Fruit fly (Drosophila melanogaster): ENCODE data around the gene CG14252.

Gene CG14252

dm6 chr3R:26963747-26964174 is 18.4 kb downstream of the CG14252 start:
- no peak for TF ChIP-seq ovo (GFP tag; optimal IDR thresholded peaks at IDR 0.05)
- peak; percentile 41 for TF ChIP-seq Clk (GFP tag; optimal IDR thresholded peaks at IDR 0.05)
- TF ChIP-seq CG7045 (GFP tag; optimal IDR thresholded peaks at IDR 0.05), result peak; percentile 85
- TF ChIP-seq CG1620 (GFP tag; optimal IDR thresholded peaks at IDR 0.05), result no peak
- no peak for TF ChIP-seq Crg-1 (GFP tag; optimal IDR thresholded peaks at IDR 0.05)
- peak; percentile 71 for TF ChIP-seq CG33017 (tag; optimal IDR thresholded peaks at IDR 0.05)
- peak; percentile 8 for TF ChIP-seq CG11617 (GFP tag; optimal IDR thresholded peaks at IDR 0.05)
- TF ChIP-seq toe (GFP tag; optimal IDR thresholded peaks at IDR 0.05), result peak; percentile 55
- TF ChIP-seq CG5204 (GFP tag; optimal IDR thresholded peaks at IDR 0.05), result no peak
- peak; percentile 80 for TF ChIP-seq CG12768 (GFP tag; optimal IDR thresholded peaks at IDR 0.05)
- TF ChIP-seq CG14711 (tag; optimal IDR thresholded peaks at IDR 0.05), result peak; percentile 73
- peak; percentile 28 for TF ChIP-seq cic (GFP tag; optimal IDR thresholded peaks at IDR 0.05)
- TF ChIP-seq kay (GFP tag; ENCODE audit: borderline replicate concordance), result no peak
- no peak for TF ChIP-seq pad (GFP tag; optimal IDR thresholded peaks at IDR 0.05)
- no peak for TF ChIP-seq cnc (optimal IDR thresholded peaks at IDR 0.05)
- peak; percentile 45 for TF ChIP-seq CG7101 (tag; optimal IDR thresholded peaks at IDR 0.05)
- no peak for TF ChIP-seq Hr96 (GFP tag; optimal IDR thresholded peaks at IDR 0.05)

dm6 chr3R:26964452-26965133 is 19.3 kb downstream of the CG14252 start, which contains the start of gene Tsp97E:
Gene Tsp97E, minus strand, starts transcription at chr3R:26964817.
- TF ChIP-seq pad (GFP tag; optimal IDR thresholded peaks at IDR 0.05), result no peak
- TF ChIP-seq bab1 (GFP tag; optimal IDR thresholded peaks at IDR 0.05), result peak; percentile 54
- TF ChIP-seq cnc (optimal IDR thresholded peaks at IDR 0.05), result no peak
- TF ChIP-seq CG33017 (tag; optimal IDR thresholded peaks at IDR 0.05), result peak; percentile 10
- TF ChIP-seq CG14711 (tag; optimal IDR thresholded peaks at IDR 0.05), result peak; percentile 15

dm6 chr3R:26966385-26966784 is 21.1 kb downstream of the CG14252 start, which contains the start of gene Gr97a:
Gene Gr97a, minus strand, starts transcription at chr3R:26966485.
- TF ChIP-seq CG7045 (GFP tag; optimal IDR thresholded peaks at IDR 0.05) (no peak), Clk (GFP tag; optimal IDR thresholded peaks at IDR 0.05) (no peak), pad (GFP tag; optimal IDR thresholded peaks at IDR 0.05) (no peak), cnc (optimal IDR thresholded peaks at IDR 0.05) (no peak), CG7101 (tag; optimal IDR thresholded peaks at IDR 0.05) (no peak), Hr96 (GFP tag; optimal IDR thresholded peaks at IDR 0.05) (no peak), bab1 (GFP tag; optimal IDR thresholded peaks at IDR 0.05) (no peak), Crg-1 (GFP tag; optimal IDR thresholded peaks at IDR 0.05) (no peak), cic (GFP tag; optimal IDR thresholded peaks at IDR 0.05) (no peak), Mnt (GFP tag; optimal IDR thresholded peaks at IDR 0.05) (no peak), kay (GFP tag; ENCODE audit: borderline replicate concordance) (no peak), ovo (GFP tag; optimal IDR thresholded peaks at IDR 0.05) (no peak), CG12768 (GFP tag; optimal IDR thresholded peaks at IDR 0.05) (no peak), tj (GFP tag; optimal IDR thresholded peaks at IDR 0.05) (no peak), CG5204 (GFP tag; optimal IDR thresholded peaks at IDR 0.05) (no peak), CG33017 (tag; optimal IDR thresholded peaks at IDR 0.05) (no peak), toe (GFP tag; optimal IDR thresholded peaks at IDR 0.05) (no peak), CG1620 (GFP tag; optimal IDR thresholded peaks at IDR 0.05) (no peak), CG11617 (GFP tag; optimal IDR thresholded peaks at IDR 0.05) (no peak), CG14711 (tag; optimal IDR thresholded peaks at IDR 0.05) (no peak)

dm6 chr3R:26966794-26967323 is 21.5 kb downstream of the CG14252 start, which contains the start of gene CG5521:
Gene CG5521, plus strand, starts transcription at chr3R:26966930.
- TF ChIP-seq CG33017 (tag; optimal IDR thresholded peaks at IDR 0.05) (no peak), CG11617 (GFP tag; optimal IDR thresholded peaks at IDR 0.05) (peak; percentile 0), bab1 (GFP tag; optimal IDR thresholded peaks at IDR 0.05) (peak; percentile 10), toe (GFP tag; optimal IDR thresholded peaks at IDR 0.05) (no peak), tj (GFP tag; optimal IDR thresholded peaks at IDR 0.05) (peak; percentile 15), CG12768 (GFP tag; optimal IDR thresholded peaks at IDR 0.05) (peak; percentile 6), Mnt (GFP tag; optimal IDR thresholded peaks at IDR 0.05) (peak; percentile 23)

dm6 chr3R:26967587-26968312 is 22.4 kb downstream of the CG14252 start:
- TF ChIP-seq kay (GFP tag; ENCODE audit: borderline replicate concordance) (no peak), CG5204 (GFP tag; optimal IDR thresholded peaks at IDR 0.05) (no peak), CG11617 (GFP tag; optimal IDR thresholded peaks at IDR 0.05) (no peak), tj (GFP tag; optimal IDR thresholded peaks at IDR 0.05) (peak; percentile 13), cic (GFP tag; optimal IDR thresholded peaks at IDR 0.05) (no peak), bab1 (GFP tag; optimal IDR thresholded peaks at IDR 0.05) (peak; percentile 28)

- TF ChIP-seq Clk (GFP tag; optimal IDR thresholded peaks at IDR 0.05) (no peak), kay (GFP tag; ENCODE audit: borderline replicate concordance) (peak; percentile 57), bab1 (GFP tag; optimal IDR thresholded peaks at IDR 0.05) (no peak), CG7045 (GFP tag; optimal IDR thresholded peaks at IDR 0.05) (no peak)
These were observed 22.9 kb downstream of the CG14252 start for dm6 chr3R:26968313-26968605.

Measured in whole organism, adult.